Worm (Caenorhabditis elegans) whole organism, mixed stage, embryonic: ENCODE measurements around the gene col-156.

Experiments used
- lsy-2 ChIP-seq: fragments of 150-350 bp; optimal IDR thresholded peaks from 2 replicates; lab custom pipeline; 2014; ENCODE audit warnings: missing biosample characterization, missing genetic modification characterization
- nhr-237 ChIP-seq: fragments of 150-350 bp; optimal IDR thresholded peaks from 2 replicates; lab custom pipeline; 2014; ENCODE audit warnings: missing biosample characterization, missing genetic modification characterization
- nhr-28 ChIP-seq: fragments of 150-350 bp; optimal IDR thresholded peaks from 2 replicates; lab custom pipeline; 2014; ENCODE audit warnings: missing biosample characterization, missing genetic modification characterization
- pha-4 ChIP-seq: fragments of 150-350 bp; optimal IDR thresholded peaks from 2 replicates; lab custom pipeline; 2018; ENCODE audit warnings: missing biosample characterization, missing genetic modification reagents, missing genetic modification characterization
- tbx-8 ChIP-seq: fragments of 200-800 bp; sonication (Bioruptor generic); optimal IDR thresholded peaks from 2 replicates; lab custom pipeline; 2018; ENCODE audit warnings: mild to moderate bottlenecking, missing genetic modification characterization, moderate library complexity, missing compliant biosample characterization

DNA sequence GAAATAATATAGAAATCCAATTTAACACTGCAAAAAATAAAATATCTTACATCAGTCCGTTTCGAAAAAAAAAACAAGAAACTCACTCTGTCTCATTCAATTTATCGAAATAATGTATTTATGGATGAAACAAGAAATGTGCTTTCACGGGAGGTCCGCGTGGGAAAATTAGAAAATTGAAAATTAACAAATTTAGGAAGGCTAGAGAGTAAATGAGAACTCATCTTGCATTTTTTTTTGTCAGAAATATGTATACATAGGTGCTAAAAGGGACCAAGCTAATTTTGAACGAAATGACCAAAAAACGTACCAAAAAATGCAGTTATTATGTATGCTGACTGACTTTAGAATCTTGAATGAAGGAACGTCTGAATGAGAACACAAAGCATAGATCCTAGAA, 25.6 kb downstream of the col-156 start, which contains the start of gene T26H10.2:
- no peak for TF ChIP-seq tbx-8 (GFP tag; lab: Kevin White, UChicago)
- no peak for TF ChIP-seq nhr-28 (tag; lab: Kevin White, UChicago)
- TF ChIP-seq lsy-2 (tag; lab: Kevin White, UChicago), result no peak
- TF ChIP-seq pha-4 (tag; lab: Kevin White, UChicago), result no peak
- TF ChIP-seq nhr-237, result no peak
